Worm (Caenorhabditis elegans) whole organism, L4 larva: ENCODE results near the gene W09G10.9.
"Not testable (repeated sequence)": the region's sequence is repeated elsewhere in the genome, so short reads cannot be mapped to it uniquely, and the experiment has no call there.

Experiments
- D1046.2 ChIP-seq: fragments of 200-800 bp; sonication (Bioruptor generic); IDR thresholded peaks from 2 replicates; pipeline ENCODE4 v1.3.6; 2022; ENCODE audit warnings: missing genetic modification characterization, missing compliant biosample characterization
- F37D6.2 ChIP-seq: sonication (generic microtip); optimal IDR thresholded peaks from 2 replicates; lab custom pipeline; 2016; ENCODE audit warnings: mild to moderate bottlenecking, missing genetic modification characterization, missing compliant biosample characterization
- T26A8.4 ChIP-seq: fragments of 200-800 bp; sonication (Bioruptor generic); IDR thresholded peaks from 2 replicates; pipeline ENCODE4 v1.3.6; 2022; ENCODE audit warnings: missing genetic modification characterization, missing compliant biosample characterization
- Y75B8A.6 ChIP-seq: fragments of 200-800 bp; sonication (Bioruptor generic); IDR thresholded peaks from 2 replicates; pipeline ENCODE4 v1.3.6; 2022; ENCODE audit warnings: missing genetic modification reagents, missing genetic modification characterization, missing compliant biosample characterization
- ZK337.2 ChIP-seq: fragments of 200-800 bp; sonication (Bioruptor generic); IDR thresholded peaks from 2 replicates; pipeline ENCODE4 v1.3.6; 2022; ENCODE audit warnings: missing genetic modification reagents, missing genetic modification characterization, missing compliant biosample characterization
- aha-1 ChIP-seq: fragments of 150-350 bp; peaks from one replicate; lab custom pipeline; 2014; ENCODE audit warnings: missing biosample characterization, missing genetic modification characterization
- ceh-20 ChIP-seq: fragments of 200-800 bp; sonication (Bioruptor generic); IDR thresholded peaks from 2 replicates; pipeline ENCODE4 v1.3.6; 2022; ENCODE audit warnings: missing genetic modification reagents, missing genetic modification characterization, missing compliant biosample characterization
- ctbp-1 ChIP-seq: fragments of 200-800 bp; sonication (Bioruptor generic); IDR thresholded peaks from 2 replicates; pipeline ENCODE4 v1.3.6; 2022; ENCODE audit warnings: missing genetic modification reagents, missing genetic modification characterization, missing compliant biosample characterization
- daf-19 ChIP-seq: fragments of 200-800 bp; sonication (Bioruptor generic); conservative IDR thresholded peaks from 2 replicates; pipeline ENCODE4 v1.3.6; 2022; ENCODE audit warnings: missing genetic modification characterization, missing compliant biosample characterization
- dmd-6 ChIP-seq: fragments of 200-800 bp; sonication (Bioruptor generic); IDR thresholded peaks from 2 replicates; pipeline ENCODE4 v1.3.6; 2022; ENCODE audit warnings: missing genetic modification reagents, missing genetic modification characterization, missing compliant biosample characterization
- dmd-9 ChIP-seq: fragments of 200-800 bp; sonication (Bioruptor generic); IDR thresholded peaks from 2 replicates; pipeline ENCODE4 v1.3.6; 2022; ENCODE audit warnings: missing genetic modification reagents, missing genetic modification characterization, missing compliant biosample characterization
- dpl-1 ChIP-seq: fragments of 150-350 bp; optimal IDR thresholded peaks from 2 replicates; lab custom pipeline; 2014; ENCODE audit warnings: missing biosample characterization, missing genetic modification reagents, missing genetic modification characterization
- duxl-1 ChIP-seq: sonication (generic microtip); optimal IDR thresholded peaks from 2 replicates; lab custom pipeline; 2016; ENCODE audit warnings: mild to moderate bottlenecking, missing genetic modification characterization, moderate library complexity, missing compliant biosample characterization; ENCODE audit not compliant: poor library complexity
- dve-1 ChIP-seq: sonication (generic microtip); optimal IDR thresholded peaks from 2 replicates; lab custom pipeline; 2017; ENCODE audit warnings: antibody characterized with exemption, mild to moderate bottlenecking, missing genetic modification characterization, missing compliant biosample characterization; ENCODE audit not compliant: insufficient read depth
- egl-43 ChIP-seq: fragments of 200-800 bp; sonication (Bioruptor generic); IDR thresholded peaks from 2 replicates; pipeline ENCODE4 v1.3.6; 2022; ENCODE audit warnings: missing genetic modification reagents, missing genetic modification characterization, missing compliant biosample characterization
- hif-1 ChIP-seq, 2 experiments: sonication (generic microtip); optimal IDR thresholded peaks; 2 replicates each; lab custom pipeline; 2016 to 2017; ENCODE audit warnings: missing compliant biosample characterization in 2 of 2, missing genetic modification characterization in 2 of 2, missing genetic modification reagents in 2 of 2, missing genotype in 2 of 2, mild to moderate bottlenecking in 1 of 2
- hlh-11 ChIP-seq: fragments of 200-800 bp; sonication (Bioruptor generic); optimal IDR thresholded peaks from 2 replicates; lab custom pipeline; 2018; ENCODE audit warnings: mild to moderate bottlenecking, missing genetic modification characterization, missing compliant biosample characterization
- hlh-30 ChIP-seq: sonication (generic microtip); optimal IDR thresholded peaks from 2 replicates; lab custom pipeline; 2017; ENCODE audit warnings: antibody characterized with exemption, mild to moderate bottlenecking, missing genetic modification characterization, missing compliant biosample characterization; ENCODE audit not compliant: insufficient read depth
- hmg-1.1 ChIP-seq: fragments of 200-800 bp; sonication (Bioruptor generic); IDR thresholded peaks from 2 replicates; pipeline ENCODE4 v1.3.6; 2022; ENCODE audit warnings: missing genetic modification reagents, missing genetic modification characterization, missing compliant biosample characterization
- jun-1 ChIP-seq: fragments of 150-350 bp; optimal IDR thresholded peaks from 2 replicates; lab custom pipeline; 2014; ENCODE audit warnings: missing biosample characterization, missing genetic modification reagents, missing genetic modification characterization
- lin-29 ChIP-seq: fragments of 200-800 bp; sonication (Bioruptor generic); IDR thresholded peaks from 2 replicates; pipeline ENCODE4 v1.3.6; 2022; ENCODE audit warnings: missing genetic modification reagents, missing genetic modification characterization, missing compliant biosample characterization
- lin-38 ChIP-seq: fragments of 200-800 bp; sonication (Bioruptor generic); IDR thresholded peaks from 2 replicates; pipeline ENCODE4 v1.3.6; 2022; ENCODE audit warnings: missing genetic modification reagents, missing genetic modification characterization, missing compliant biosample characterization
- lsy-2 ChIP-seq, 2 experiments: fragments of 150-350 bp in 1 of 2; sonication (generic microtip) in 1 of 2; optimal IDR thresholded peaks; 2 replicates each; lab custom pipeline; 2014 to 2017; ENCODE audit warnings: missing biosample characterization in 2 of 2, missing genetic modification characterization in 2 of 2
- madf-9 ChIP-seq: fragments of 200-800 bp; sonication (Bioruptor generic); conservative IDR thresholded peaks from 2 replicates; pipeline ENCODE4 v1.3.6; 2022; ENCODE audit warnings: missing genetic modification reagents, missing genetic modification characterization, missing compliant biosample characterization
- mdl-1 ChIP-seq, 2 experiments: fragments of 150-350 bp in 1 of 2; sonication (generic microtip) in 1 of 2; optimal IDR thresholded peaks; 2 replicates each; lab custom pipeline; 2014 to 2017; ENCODE audit warnings: missing biosample characterization in 2 of 2, missing genetic modification characterization in 2 of 2
- mep-1 ChIP-seq: fragments of 150-350 bp; sonication (generic microtip); optimal IDR thresholded peaks from 3 replicates; lab custom pipeline; 2014; ENCODE audit warnings: missing biosample characterization, missing genetic modification characterization
- mes-2 ChIP-seq: sonication (generic microtip); optimal IDR thresholded peaks from 2 replicates; lab custom pipeline; 2016; ENCODE audit warnings: missing genotype, mild to moderate bottlenecking, missing genetic modification characterization, missing compliant biosample characterization; ENCODE audit not compliant: poor library complexity, severe bottlenecking
- nhr-102 ChIP-seq: sonication (generic microtip); optimal IDR thresholded peaks from 2 replicates; lab custom pipeline; 2016; ENCODE audit warnings: mild to moderate bottlenecking, missing genetic modification characterization, moderate library complexity, missing compliant biosample characterization
- nhr-11 ChIP-seq: fragments of 150-350 bp; optimal IDR thresholded peaks from 2 replicates; lab custom pipeline; 2014; ENCODE audit warnings: missing biosample characterization, missing genetic modification characterization
- nhr-28 ChIP-seq: fragments of 150-350 bp; optimal IDR thresholded peaks from 2 replicates; lab custom pipeline; 2014; ENCODE audit warnings: missing biosample characterization, missing genetic modification characterization
- nhr-41 ChIP-seq: fragments of 200-800 bp; sonication (Bioruptor generic); IDR thresholded peaks from 2 replicates; pipeline ENCODE4 v1.3.6; 2022; ENCODE audit warnings: missing genetic modification reagents, missing genetic modification characterization, missing compliant biosample characterization
- nhr-42 ChIP-seq: fragments of 200-800 bp; sonication (Bioruptor generic); IDR thresholded peaks from 2 replicates; pipeline ENCODE4 v1.3.6; 2022; ENCODE audit warnings: missing genetic modification characterization, missing compliant biosample characterization
- pha-4 ChIP-seq, 2 experiments: fragments of 150-350 bp in 1 of 2; fragments of 200-800 bp in 1 of 2; sonication (Bioruptor generic) in 1 of 2; IDR thresholded peaks in 1 of 2; optimal IDR thresholded peaks in 1 of 2; 2 replicates each; pipeline versions ENCODE4 v1.3.6 to Lab custom; 2014 to 2022; ENCODE audit warnings: missing genetic modification characterization in 2 of 2, missing genetic modification reagents in 2 of 2, missing biosample characterization in 1 of 2, missing compliant biosample characterization in 1 of 2
- rbr-2 ChIP-seq: sonication (generic microtip); optimal IDR thresholded peaks from 2 replicates; lab custom pipeline; 2016; ENCODE audit warnings: missing genotype, missing genetic modification characterization, missing compliant biosample characterization
- saeg-2 ChIP-seq: fragments of 200-800 bp; sonication (Bioruptor generic); IDR thresholded peaks from 2 replicates; pipeline ENCODE4 v1.3.6; 2022; ENCODE audit warnings: missing genetic modification reagents, missing genetic modification characterization, missing compliant biosample characterization
- spr-1 ChIP-seq: sonication (generic microtip); optimal IDR thresholded peaks from 2 replicates; lab custom pipeline; 2016; ENCODE audit warnings: mild to moderate bottlenecking, missing genetic modification characterization, missing compliant biosample characterization
- unc-39 ChIP-seq: sonication (generic microtip); optimal IDR thresholded peaks from 2 replicates; lab custom pipeline; 2017; ENCODE audit warnings: missing biosample characterization, missing genetic modification characterization
- vab-7 ChIP-seq: fragments of 200-800 bp; sonication (Bioruptor generic); IDR thresholded peaks from 2 replicates; pipeline ENCODE4 v1.3.6; 2022; ENCODE audit warnings: missing genetic modification reagents, missing genetic modification characterization, missing compliant biosample characterization
- zfp-2 ChIP-seq: sonication (generic microtip); optimal IDR thresholded peaks from 2 replicates; lab custom pipeline; 2016; ENCODE audit warnings: mild to moderate bottlenecking, missing genetic modification characterization, missing compliant biosample characterization
- zfp-3 ChIP-seq: fragments of 200-800 bp; sonication (Bioruptor generic); conservative IDR thresholded peaks from 2 replicates; pipeline ENCODE4 v1.3.6; 2022; ENCODE audit warnings: missing genetic modification reagents, missing genetic modification characterization, missing compliant biosample characterization

W09G10.9 gene

DNA sequence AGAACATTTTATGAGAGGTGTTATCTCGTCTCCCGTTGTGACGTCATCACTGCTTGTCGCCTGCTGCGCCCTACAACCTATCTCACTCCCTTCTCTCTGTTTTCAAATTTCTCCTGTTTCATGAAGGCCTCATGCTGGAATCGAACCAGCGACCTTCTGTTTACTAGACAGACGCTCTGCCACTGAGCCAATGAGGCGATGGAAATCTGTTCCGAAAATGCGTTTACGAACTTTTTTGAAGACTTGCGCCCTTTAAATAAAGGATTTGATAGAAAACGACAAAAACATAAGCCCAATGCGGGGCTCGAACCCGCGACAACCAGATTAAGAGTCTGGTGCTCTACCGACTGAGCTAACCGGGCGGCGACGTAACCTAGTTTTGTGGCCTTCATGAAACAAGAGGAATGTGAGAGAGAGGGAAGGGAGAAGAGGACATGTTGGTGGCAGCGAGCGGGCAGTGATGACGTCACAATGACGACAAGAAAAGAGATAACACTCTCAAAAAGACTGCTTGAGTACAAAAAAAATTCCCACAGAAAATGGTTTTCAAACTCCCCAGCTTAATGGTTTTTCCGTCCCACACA, 2.5 kb upstream of the W09G10.9 start, which contains the start of gene clec-126 (continued):
- TF ChIP-seq hif-1 (tag; optimal IDR thresholded peaks at IDR 0.05; lab: Kevin White, UChicago) (peak in 1 of 2 experiments; percentile 45), unc-39 (tag; lab: Kevin White, UChicago) (no peak), F37D6.2 (tag; lab: Kevin White, UChicago) (peak; percentile 63), jun-1 (peak; percentile 60), ZK337.2 (GFP tag; lab: Robert Waterston, UW) (no peak), mep-1 (peak; percentile 88), nhr-41 (GFP tag; lab: Robert Waterston, UW) (no peak; the same call in 1 of the 2 replicates), mdl-1 (tag; optimal IDR thresholded peaks at IDR 0.05; lab: Kevin White, UChicago) (peak in 1 of 2 experiments; percentile 11), spr-1 (tag; lab: Kevin White, UChicago) (peak; percentile 91)
- TF ChIP-seq, all 104 proteins: peak for 65

DNA sequence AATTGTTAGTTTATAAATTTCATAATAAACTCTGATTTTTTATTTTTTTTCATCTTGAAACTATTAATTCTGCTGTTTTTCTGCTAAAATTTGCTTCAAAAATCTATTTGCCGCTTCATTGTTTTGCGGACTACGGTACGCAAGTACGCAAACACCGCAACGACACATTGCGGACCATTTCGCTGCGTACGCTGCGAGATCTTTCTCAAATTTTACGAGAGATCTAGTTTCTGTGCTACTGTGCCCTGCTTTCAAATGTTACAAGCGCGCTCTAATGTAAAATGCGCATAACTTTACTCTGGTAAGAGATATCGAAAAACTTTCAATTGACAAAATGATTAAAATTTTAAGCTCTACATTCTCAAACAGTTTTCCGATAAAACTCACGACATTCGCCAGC, 1.9 kb downstream of the W09G10.9 start:
- TF ChIP-seq madf-9 (GFP tag; lab: Robert Waterston, UW) (peak; percentile 63; the same call in 1 of the 2 replicates), lin-38 (GFP tag; lab: Robert Waterston, UW) (peak; percentile 96), rbr-2 (tag; lab: Kevin White, UChicago) (peak; percentile 83), hmg-1.1 (GFP tag; lab: Robert Waterston, UW) (peak; percentile 87), nhr-28 (tag; lab: Kevin White, UChicago) (peak; percentile 49), dmd-9 (0 out of 2 replicates have a peak, but pooled peaks have one; percentile 63), mep-1 (peak; percentile 67), Y75B8A.6 (0 out of 2 replicates have a peak, but pooled peaks have one; percentile 40), lsy-2 (tag; optimal IDR thresholded peaks at IDR 0.05; lab: Kevin White, UChicago) (peak; percentile 77 to 96), dpl-1 (peak; percentile 41), F37D6.2 (tag; lab: Kevin White, UChicago) (peak; percentile 52), hlh-30 (tag; lab: Kevin White, UChicago) (peak; percentile 31), saeg-2 (GFP tag; lab: Robert Waterston, UW) (0 out of 2 replicates have a peak, but pooled peaks have one; percentile 33), D1046.2 (GFP tag; lab: Robert Waterston, UW) (0 out of 2 replicates have a peak, but pooled peaks have one; percentile 54), T26A8.4 (GFP tag; lab: Robert Waterston, UW) (peak; percentile 44; the same call in 1 of the 2 replicates), daf-19 (GFP tag; lab: Robert Waterston, UW) (0 out of 2 replicates have a peak, but pooled peaks have one; percentile 14), dmd-6 (peak; percentile 80), nhr-11 (tag; lab: Kevin White, UChicago) (peak; percentile 57), hif-1 (tag; optimal IDR thresholded peaks at IDR 0.05; lab: Kevin White, UChicago) (peak in 1 of 2 experiments; percentile 39), ceh-20 (GFP tag; lab: Robert Waterston, UW) (peak; percentile 72; the same call in 1 of the 2 replicates), egl-43 (GFP tag; lab: Robert Waterston, UW) (0 out of 2 replicates have a peak, but pooled peaks have one; percentile 45), hlh-11 (tag; lab: Kevin White, UChicago) (peak; percentile 26), mes-2 (tag; lab: Kevin White, UChicago) (peak; percentile 66), ctbp-1 (GFP tag; lab: Robert Waterston, UW) (peak; percentile 55; the same call in 1 of the 2 replicates), vab-7 (GFP tag; lab: Robert Waterston, UW) (peak; percentile 70), zfp-3 (GFP tag; lab: Robert Waterston, UW) (peak; percentile 47; the same call in 1 of the 2 replicates), lin-29 (GFP tag; lab: Robert Waterston, UW) (peak; percentile 74), pha-4 (GFP tag; IDR thresholded peaks at IDR 0.05; lab: Robert Waterston, UW) (peak; percentile 75), aha-1 (tag; lab: Kevin White, UChicago) (peak; percentile 81), zfp-2 (tag; lab: Kevin White, UChicago) (peak; percentile 53), nhr-42 (GFP tag; lab: Robert Waterston, UW) (peak; percentile 79), duxl-1 (tag; lab: Kevin White, UChicago) (peak; percentile 10), dve-1 (peak; percentile 23), nhr-102 (tag; lab: Kevin White, UChicago) (peak; percentile 11)
- TF ChIP-seq pha-4 (tag; optimal IDR thresholded peaks at IDR 0.05; lab: Kevin White, UChicago), result not testable (repeated sequence)
- TF ChIP-seq, all 104 proteins: peak for 34; not testable (repeated sequence) for 70
